Fruit fly (Drosophila melanogaster) whole organism, embryonic: ENCODE measurements around the gene ND-18.

Source experiments
- CG10462 ChIP-seq: fragments of 200-800 bp; sonication (Bioruptor generic); optimal IDR thresholded peaks from 2 replicates; lab custom pipeline; 2016; ENCODE audit warnings: missing biosample characterization, missing genetic modification characterization
- CG11093 ChIP-seq: fragments of 200-800 bp; sonication (Bioruptor generic); IDR thresholded peaks from 3 replicates; pipeline ENCODE4 v1.3.6; 2022; ENCODE audit warnings: missing biosample characterization, missing genetic modification characterization
- CG11723 ChIP-seq: fragments of 200-800 bp; sonication (Bioruptor generic); optimal IDR thresholded peaks from 2 replicates; lab custom pipeline; 2017; ENCODE audit warnings: missing biosample characterization, mild to moderate bottlenecking, missing genetic modification characterization
- CG12155 ChIP-seq: fragments of 200-800 bp; sonication (Bioruptor generic); optimal IDR thresholded peaks from 3 replicates; lab custom pipeline; 2016; ENCODE audit warnings: missing biosample characterization, missing genetic modification characterization
- CG12659 ChIP-seq: fragments of 200-800 bp; sonication (Bioruptor generic); optimal IDR thresholded peaks from 3 replicates; lab custom pipeline; 2017; ENCODE audit warnings: mild to moderate bottlenecking, missing biosample characterization, missing genetic modification reagents, missing genetic modification characterization
- CG13123 ChIP-seq: fragments of 200-800 bp; sonication (Bioruptor generic); optimal IDR thresholded peaks from 2 replicates; lab custom pipeline; 2016; ENCODE audit warnings: missing biosample characterization, missing genetic modification characterization
- CG15269 ChIP-seq: fragments of 200-800 bp; sonication (Bioruptor generic); optimal IDR thresholded peaks from 2 replicates; lab custom pipeline; 2018; ENCODE audit warnings: missing biosample characterization, mild to moderate bottlenecking, missing genetic modification characterization, moderate library complexity
- CG1647 ChIP-seq: fragments of 200-800 bp; sonication (Bioruptor generic); optimal IDR thresholded peaks from 3 replicates; lab custom pipeline; 2016; ENCODE audit warnings: missing biosample characterization, missing genetic modification characterization
- CG16813 ChIP-seq: fragments of 200-800 bp; sonication (Bioruptor generic); IDR thresholded peaks from 3 replicates; pipeline ENCODE4 v1.3.6; 2022; ENCODE audit warnings: missing biosample characterization, missing genetic modification characterization; ENCODE audit not compliant: partially characterized antibody
- CG3163 ChIP-seq: fragments of 200-800 bp; sonication (Bioruptor generic); optimal IDR thresholded peaks from 3 replicates; lab custom pipeline; 2016; ENCODE audit warnings: missing biosample characterization, missing genetic modification characterization
- CG3838 ChIP-seq: fragments of 200-800 bp; sonication (Bioruptor generic); optimal IDR thresholded peaks from 3 replicates; lab custom pipeline; 2016; ENCODE audit warnings: missing biosample characterization, missing genetic modification characterization
- CG4424 ChIP-seq: fragments of 200-800 bp; sonication (Bioruptor generic); optimal IDR thresholded peaks from 3 replicates; lab custom pipeline; 2016; ENCODE audit warnings: missing biosample characterization, missing genetic modification characterization
- CG5245 ChIP-seq: fragments of 200-800 bp; sonication (Bioruptor generic); optimal IDR thresholded peaks from 3 replicates; lab custom pipeline; 2016; ENCODE audit warnings: missing biosample characterization, missing genetic modification characterization
- CG6254 ChIP-seq: fragments of 200-800 bp; sonication (Bioruptor generic); optimal IDR thresholded peaks from 3 replicates; lab custom pipeline; 2017; ENCODE audit warnings: mild to moderate bottlenecking, missing biosample characterization, missing genetic modification reagents, missing genetic modification characterization
- CG8388 ChIP-seq: fragments of 200-800 bp; sonication (Bioruptor generic); optimal IDR thresholded peaks from 2 replicates; lab custom pipeline; 2019; ENCODE audit warnings: missing biosample characterization, mild to moderate bottlenecking, missing genetic modification characterization, moderate library complexity
- CG8944 ChIP-seq: fragments of 200-800 bp; sonication (Bioruptor generic); optimal IDR thresholded peaks from 3 replicates; lab custom pipeline; 2016; ENCODE audit warnings: missing biosample characterization, missing genetic modification characterization
- CG9817 ChIP-seq: fragments of 200-800 bp; sonication (Bioruptor generic); optimal IDR thresholded peaks from 2 replicates; lab custom pipeline; 2018; ENCODE audit warnings: missing biosample characterization, mild to moderate bottlenecking, missing genetic modification characterization, moderate library complexity
- CTCF ChIP-seq: fragments of 200-800 bp; sonication (Bioruptor generic); optimal IDR thresholded peaks from 2 replicates; lab custom pipeline; 2017; ENCODE audit warnings: missing biosample characterization, mild to moderate bottlenecking, missing genetic modification characterization, moderate library complexity
- Camta ChIP-seq: fragments of 200-800 bp; sonication (Bioruptor generic); optimal IDR thresholded peaks from 2 replicates; lab custom pipeline; 2016; ENCODE audit warnings: missing biosample characterization, missing genetic modification characterization
- Deaf1 ChIP-seq: fragments of 200-800 bp; optimal IDR thresholded peaks from 3 replicates; lab custom pipeline; 2019; ENCODE audit warnings: missing biosample characterization, mild to moderate bottlenecking, missing genetic modification characterization, moderate library complexity
- Dll ChIP-seq: fragments of 200-800 bp; sonication (Bioruptor generic); IDR thresholded peaks from 4 replicates; pipeline ENCODE4 v1.3.6; 2022; ENCODE audit warnings: missing biosample characterization, missing genetic modification characterization; ENCODE audit not compliant: partially characterized antibody
- Elba2 ChIP-seq: fragments of 200-800 bp; sonication (Bioruptor generic); optimal IDR thresholded peaks from 3 replicates; lab custom pipeline; 2016; ENCODE audit warnings: missing biosample characterization, missing genetic modification characterization
- Ets65A ChIP-seq: fragments of 200-800 bp; sonication (Bioruptor generic); peaks from one replicate; lab custom pipeline; 2016; ENCODE audit warnings: missing biosample characterization, missing genetic modification characterization
- Hr39 ChIP-seq: fragments of >200 bp; optimal IDR thresholded peaks from 2 replicates; lab custom pipeline; 2017
- Hsf ChIP-seq: fragments of 200-800 bp; sonication (Bioruptor generic); optimal IDR thresholded peaks from 3 replicates; lab custom pipeline; 2016; ENCODE audit warnings: missing biosample characterization, missing genetic modification characterization
- Lim3 ChIP-seq: fragments of 200-800 bp; sonication (Bioruptor generic); IDR thresholded peaks from 2 replicates; pipeline ENCODE4 v1.3.6; 2022; ENCODE audit warnings: missing biosample characterization, missing genetic modification characterization
- Myb ChIP-seq: fragments of 200-800 bp; sonication (Bioruptor generic); optimal IDR thresholded peaks from 2 replicates; lab custom pipeline; 2016; ENCODE audit warnings: missing biosample characterization, missing genetic modification characterization
- NK7.1 ChIP-seq: fragments of 200-800 bp; sonication (Bioruptor generic); optimal IDR thresholded peaks from 3 replicates; lab custom pipeline; 2016; ENCODE audit warnings: missing biosample characterization, missing genetic modification characterization
- Nf-YA ChIP-seq: fragments of 200-800 bp; sonication (Bioruptor generic); IDR thresholded peaks from 2 replicates; pipeline ENCODE4 v1.3.6; 2022; ENCODE audit warnings: missing biosample characterization, missing genetic modification characterization
- Rx ChIP-seq: fragments of 200-800 bp; sonication (Bioruptor generic); IDR thresholded peaks from 2 replicates; pipeline ENCODE4 v1.3.6; 2022; ENCODE audit warnings: missing biosample characterization, missing genetic modification characterization
- Sin3A ChIP-seq: fragments of >200 bp; optimal IDR thresholded peaks from 2 replicates; lab custom pipeline; 2018
- Sox102F ChIP-seq: fragments of 200-800 bp; sonication (Bioruptor generic); optimal IDR thresholded peaks from 2 replicates; lab custom pipeline; 2018; ENCODE audit warnings: missing biosample characterization, mild to moderate bottlenecking, missing genetic modification characterization, moderate library complexity
- Tbp ChIP-seq: fragments of >200 bp; optimal IDR thresholded peaks from 2 replicates; lab custom pipeline; 2018; ENCODE audit warnings: missing biosample characterization, missing genetic modification characterization
- YL-1 ChIP-seq: fragments of 200-800 bp; sonication (Bioruptor generic); optimal IDR thresholded peaks from 3 replicates; lab custom pipeline; 2017; ENCODE audit warnings: missing biosample characterization, mild to moderate bottlenecking, missing genetic modification characterization
- ac ChIP-seq: fragments of 200-800 bp; sonication (Bioruptor generic); optimal IDR thresholded peaks from 3 replicates; lab custom pipeline; 2017; ENCODE audit warnings: missing biosample characterization, mild to moderate bottlenecking, missing genetic modification characterization
- amos ChIP-seq: fragments of 200-800 bp; sonication (Bioruptor generic); IDR thresholded peaks from 2 replicates; pipeline ENCODE4 v1.3.6; 2022; ENCODE audit warnings: missing biosample characterization, missing genetic modification characterization; ENCODE audit not compliant: partially characterized antibody
- cad ChIP-seq: fragments of >200 bp; optimal IDR thresholded peaks from 2 replicates; lab custom pipeline; 2017; ENCODE audit warnings: missing biosample characterization, missing genetic modification characterization
- caup ChIP-seq: fragments of 200-800 bp; sonication (Bioruptor generic); optimal IDR thresholded peaks from 3 replicates; lab custom pipeline; 2017; ENCODE audit warnings: missing biosample characterization, mild to moderate bottlenecking, missing genetic modification characterization, moderate library complexity; ENCODE audit not compliant: severe bottlenecking
- chn ChIP-seq: fragments of 200-800 bp; sonication (Bioruptor generic); optimal IDR thresholded peaks from 2 replicates; lab custom pipeline; 2016; ENCODE audit warnings: missing biosample characterization, missing genetic modification characterization
- emc ChIP-seq: fragments of 200-800 bp; sonication (Bioruptor generic); optimal IDR thresholded peaks from 2 replicates; lab custom pipeline; 2016; ENCODE audit warnings: missing biosample characterization, missing genetic modification characterization
- esg ChIP-seq: fragments of 200-800 bp; sonication (Bioruptor generic); conservative IDR thresholded peaks from 2 replicates; pipeline ENCODE4 v1.3.6; 2022; ENCODE audit warnings: missing biosample characterization, missing genetic modification characterization
- fd3F ChIP-seq: fragments of 200-800 bp; sonication (Bioruptor generic); optimal IDR thresholded peaks from 2 replicates; lab custom pipeline; 2018; ENCODE audit warnings: missing biosample characterization, mild to moderate bottlenecking, missing genetic modification characterization, moderate library complexity
- fu2 ChIP-seq: fragments of 200-800 bp; sonication (Bioruptor generic); optimal IDR thresholded peaks from 2 replicates; lab custom pipeline; 2016; ENCODE audit warnings: missing biosample characterization, missing genetic modification characterization
- gce ChIP-seq: fragments of 200-800 bp; sonication (Bioruptor generic); IDR thresholded peaks from 3 replicates; pipeline ENCODE4 v1.3.6; 2022; ENCODE audit warnings: missing biosample characterization, missing genetic modification characterization
- h ChIP-seq: fragments of >200 bp; optimal IDR thresholded peaks from 2 replicates; lab custom pipeline; 2017
- kah ChIP-seq: fragments of 200-800 bp; sonication (Bioruptor generic); optimal IDR thresholded peaks from 2 replicates; lab custom pipeline; 2018; ENCODE audit warnings: missing biosample characterization, mild to moderate bottlenecking, missing genetic modification characterization
- ken ChIP-seq: fragments of 200-800 bp; sonication (Bioruptor generic); IDR thresholded peaks from 3 replicates; pipeline ENCODE4 v1.3.6; 2022; ENCODE audit warnings: missing biosample characterization, missing genetic modification characterization
- knrl ChIP-seq: fragments of 200-800 bp; sonication (Bioruptor generic); IDR thresholded peaks from 3 replicates; pipeline ENCODE4 v1.3.6; 2022; ENCODE audit warnings: missing biosample characterization, missing genetic modification characterization; ENCODE audit not compliant: partially characterized antibody
- prd ChIP-seq, 3 experiments: fragments of >200 bp in 2 of 3; fragments of 200-800 bp in 1 of 3; sonication (Bioruptor generic) in 1 of 3; optimal IDR thresholded peaks in 2 of 3; IDR thresholded peaks in 1 of 3; 2 replicates in 2 of 3; 3 replicates in 1 of 3; pipeline versions ENCODE4 v1.3.6 to Lab custom; 2017 to 2022; ENCODE audit warnings: missing biosample characterization in 1 of 3, missing genetic modification characterization in 1 of 3
- tll ChIP-seq, 2 experiments: fragments of 200-800 bp in 1 of 2; fragments of >200 bp in 1 of 2; sonication (Bioruptor generic) in 1 of 2; optimal IDR thresholded peaks; 2 replicates each; lab custom pipeline; 2017 to 2019; ENCODE audit warnings: missing biosample characterization in 2 of 2, missing genetic modification characterization in 2 of 2, mild to moderate bottlenecking in 1 of 2, moderate library complexity in 1 of 2
- twi ChIP-seq: fragments of 200-800 bp; optimal IDR thresholded peaks from 2 replicates; lab custom pipeline; 2019; ENCODE audit warnings: missing biosample characterization, mild to moderate bottlenecking, missing genetic modification characterization, moderate library complexity
- unpg ChIP-seq: fragments of 200-800 bp; sonication (Bioruptor generic); optimal IDR thresholded peaks from 3 replicates; lab custom pipeline; 2018; ENCODE audit warnings: missing biosample characterization, mild to moderate bottlenecking, missing genetic modification characterization, moderate library complexity
- vvl ChIP-seq: fragments of 200-800 bp; sonication (Bioruptor generic); IDR thresholded peaks from 2 replicates; pipeline ENCODE4 v1.3.6; 2022; ENCODE audit warnings: missing biosample characterization, missing genetic modification characterization

The ND-18 gene

DNA sequence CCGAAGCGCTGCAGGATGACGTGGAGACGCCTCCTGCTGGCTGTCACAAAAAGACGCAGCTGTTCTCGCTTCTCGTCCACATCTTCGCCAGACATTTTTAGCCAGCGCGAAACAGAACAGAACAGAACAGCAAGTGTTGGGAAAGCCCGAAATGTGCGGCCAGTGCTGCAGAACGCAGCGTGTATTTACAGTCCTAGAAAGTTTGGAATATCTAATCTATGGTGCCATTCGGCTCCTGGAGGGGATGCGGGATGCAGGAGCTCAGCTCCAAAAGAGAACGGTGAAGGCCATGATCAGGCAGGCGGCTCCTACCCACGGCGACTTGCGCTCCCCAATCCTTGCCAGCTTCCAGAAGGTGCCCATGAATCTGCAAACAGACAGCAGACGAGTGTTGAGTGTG, 2.1 kb downstream of the ND-18 start, which contains the start of gene CG12204 (continued):
- peak; percentile 22 for TF ChIP-seq CG12659 (GFP tag; lab: Kevin White, UChicago)
- no peak for TF ChIP-seq CG5245 (GFP tag; lab: Kevin White, UChicago)
- TF ChIP-seq CG1647 (GFP tag; lab: Kevin White, UChicago), result no peak
- no peak for TF ChIP-seq CG13123 (GFP tag; lab: Kevin White, UChicago)
- no peak for TF ChIP-seq Deaf1
- TF ChIP-seq fu2 (GFP tag; lab: Kevin White, UChicago), result no peak
- no peak for TF ChIP-seq knrl (GFP tag; lab: Robert Waterston, UW)
- TF ChIP-seq CG10462, result no peak
- TF ChIP-seq CG3838 (GFP tag; lab: Kevin White, UChicago), result no peak
- no peak for TF ChIP-seq CG16813 (GFP tag; lab: Robert Waterston, UW)
- no peak for TF ChIP-seq CG12155 (GFP tag; lab: Kevin White, UChicago)
- TF ChIP-seq CG8944 (GFP tag; lab: Kevin White, UChicago), result no peak
- no peak for TF ChIP-seq CG15269 (tag; lab: Kevin White, UChicago)
- TF ChIP-seq Lim3 (GFP tag; lab: Robert Waterston, UW), result no peak
- TF ChIP-seq ac, result no peak
- no peak for TF ChIP-seq Myb (GFP tag; lab: Kevin White, UChicago)
- TF ChIP-seq Sox102F, result no peak
- TF ChIP-seq Hr39 (lab: Kevin White, UChicago), result no peak
- TF ChIP-seq h (lab: Kevin White, UChicago), result no peak
- no peak for TF ChIP-seq kah
- no peak for TF ChIP-seq esg (GFP tag; lab: Robert Waterston, UW)
- TF ChIP-seq amos (GFP tag; lab: Robert Waterston, UW), result peak; percentile 30; the same call in 1 of the 2 replicates
- TF ChIP-seq CG3163 (GFP tag; lab: Kevin White, UChicago), result no peak
- TF ChIP-seq Camta (GFP tag; lab: Kevin White, UChicago), result no peak
- TF ChIP-seq Hsf (GFP tag; lab: Kevin White, UChicago), result no peak
- TF ChIP-seq Nf-YA (GFP tag; lab: Robert Waterston, UW), result no peak
- no peak for TF ChIP-seq tll (GFP tag; optimal IDR thresholded peaks at IDR 0.05; lab: Kevin White, UChicago)
- no peak for TF ChIP-seq cad (GFP tag; lab: Kevin White, UChicago)
- TF ChIP-seq fd3F (GFP tag; lab: Kevin White, UChicago), result no peak
- no peak for TF ChIP-seq Tbp
- TF ChIP-seq unpg (GFP tag; lab: Kevin White, UChicago), result no peak
- TF ChIP-seq caup (GFP tag; lab: Kevin White, UChicago), result no peak
- peak; percentile 23; the same call in 1 of the 2 replicates for TF ChIP-seq vvl (GFP tag; lab: Robert Waterston, UW)
- TF ChIP-seq Elba2 (GFP tag; lab: Kevin White, UChicago), result no peak
- TF ChIP-seq CG11093 (GFP tag; lab: Robert Waterston, UW), result no peak
- TF ChIP-seq Sin3A (lab: Kevin White, UChicago), result no peak
- TF ChIP-seq Ets65A, result no peak
- no peak for TF ChIP-seq Dll (GFP tag; lab: Robert Waterston, UW)
- TF ChIP-seq Rx (GFP tag; lab: Robert Waterston, UW), result no peak
- no peak for TF ChIP-seq CTCF (GFP tag; lab: Kevin White, UChicago)
- TF ChIP-seq twi (tag; lab: Kevin White, UChicago), result no peak
- TF ChIP-seq YL-1 (GFP tag; lab: Kevin White, UChicago), result peak; percentile 13
- TF ChIP-seq CG11723 (GFP tag; lab: Kevin White, UChicago), result no peak
- TF ChIP-seq ken (GFP tag; lab: Robert Waterston, UW), result 0 out of 3 replicates have a peak, but pooled peaks have one; percentile 41
- TF ChIP-seq CG8388, result no peak
- TF ChIP-seq CG9817, result no peak
- no peak for TF ChIP-seq gce
- no peak for TF ChIP-seq NK7.1 (GFP tag; lab: Kevin White, UChicago)
- TF ChIP-seq emc (GFP tag; lab: Kevin White, UChicago), result no peak
- TF ChIP-seq prd (optimal IDR thresholded peaks at IDR 0.05; lab: Kevin White, UChicago), result no peak
- no peak for TF ChIP-seq prd (GFP tag; IDR thresholded peaks at IDR 0.05; lab: Robert Waterston, UW)
- no peak for TF ChIP-seq chn (GFP tag; lab: Kevin White, UChicago)
- no peak for TF ChIP-seq CG6254 (GFP tag; lab: Kevin White, UChicago)
- no peak for TF ChIP-seq CG4424 (GFP tag; lab: Kevin White, UChicago)
